Worm (Caenorhabditis elegans) whole organism, early embryonic: ENCODE measurements around the gene cec-7.

Experiments
- B0310.2 ChIP-seq: sonication (generic microtip); optimal IDR thresholded peaks from 2 replicates; lab custom pipeline; 2016; ENCODE audit warnings: mild to moderate bottlenecking, missing genetic modification characterization, missing compliant biosample characterization
- ama-1 ChIP-seq: fragments of 150-350 bp; optimal IDR thresholded peaks from 2 replicates; lab custom pipeline; 2014
- ceh-13 ChIP-seq: fragments of 200-800 bp; sonication (Bioruptor generic); optimal IDR thresholded peaks from 2 replicates; lab custom pipeline; 2018; ENCODE audit warnings: mild to moderate bottlenecking, missing genetic modification characterization, missing compliant biosample characterization
- ets-7 ChIP-seq: sonication (generic microtip); optimal IDR thresholded peaks from 2 replicates; lab custom pipeline; 2016; ENCODE audit warnings: missing genotype, missing genetic modification characterization, missing compliant biosample characterization
- hmbx-1 ChIP-seq: sonication (generic microtip); optimal IDR thresholded peaks from 2 replicates; lab custom pipeline; 2016; ENCODE audit warnings: mild to moderate bottlenecking, missing genetic modification characterization, missing compliant biosample characterization
- hnd-1 ChIP-seq: sonication (generic microtip); optimal IDR thresholded peaks from 2 replicates; lab custom pipeline; 2016; ENCODE audit warnings: missing genetic modification characterization, missing compliant biosample characterization
- tbx-37 ChIP-seq: fragments of 200-800 bp; sonication (Bioruptor generic); conservative IDR thresholded peaks from 2 replicates; pipeline ENCODE4 v1.3.6; 2022; ENCODE audit warnings: missing genetic modification reagents, missing genetic modification characterization, missing compliant biosample characterization

DNA sequence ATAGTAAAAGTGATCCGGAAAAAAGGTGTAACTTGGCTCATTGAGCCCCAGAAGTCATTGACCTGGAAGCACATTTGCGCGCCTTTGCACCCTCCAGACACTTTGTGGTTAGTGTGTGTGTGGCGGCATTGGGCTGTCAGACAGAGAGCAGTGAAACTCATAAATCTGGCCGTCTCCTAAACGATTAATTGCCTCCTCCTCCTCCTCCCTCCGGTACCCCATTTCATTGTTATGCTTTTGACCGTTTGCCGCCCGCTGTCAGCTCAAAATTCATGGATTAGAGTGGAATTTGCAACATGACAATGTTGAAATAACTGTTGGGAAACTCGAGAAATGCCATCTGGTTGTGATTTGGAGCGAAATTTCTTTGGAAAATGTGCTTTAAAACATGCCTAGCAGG, 26.7 kb upstream of the cec-7 start:
- TF ChIP-seq tbx-37 (GFP tag; lab: Robert Waterston, UW) (no peak), ama-1 (lab: Kevin White, UChicago) (no peak), ets-7 (tag; lab: Kevin White, UChicago) (no peak), hnd-1 (no peak), B0310.2 (no peak), ceh-13 (no peak), hmbx-1 (tag; lab: Kevin White, UChicago) (no peak)
